Worm (Caenorhabditis elegans) whole organism, young adult: ENCODE data around the gene rab-7.
A peak's percentile ranks its signal among the peaks of the same experiment; 100 is the strongest.

Experiments
- B0035.1 ChIP-seq: sonication (generic microtip); optimal IDR thresholded peaks from 2 replicates; lab custom pipeline; 2016; ENCODE audit warnings: missing genetic modification characterization, mild to moderate bottlenecking, missing compliant biosample characterization, missing genotype, missing genetic modification reagents
- B0261.1 ChIP-seq: sonication (generic microtip); optimal IDR thresholded peaks from 2 replicates; lab custom pipeline; 2016; ENCODE audit warnings: mild to moderate bottlenecking, missing genetic modification characterization, moderate library complexity, missing compliant biosample characterization
- C17E4.6 ChIP-seq: fragments of 200-800 bp; sonication (Bioruptor generic); IDR thresholded peaks from 2 replicates; pipeline ENCODE4 v1.3.6; 2022; ENCODE audit warnings: missing genetic modification reagents, missing genetic modification characterization, missing compliant biosample characterization
- D2030.7 ChIP-seq: fragments of 200-800 bp; sonication (Bioruptor generic); IDR thresholded peaks from 2 replicates; pipeline ENCODE4 v1.3.6; 2022; ENCODE audit warnings: missing genetic modification reagents, missing genetic modification characterization, missing compliant biosample characterization
- F22D6.2 ChIP-seq: sonication (generic microtip); optimal IDR thresholded peaks from 2 replicates; lab custom pipeline; 2016; ENCODE audit warnings: mild to moderate bottlenecking, missing genetic modification characterization, missing compliant biosample characterization
- F23B12.7 ChIP-seq: sonication (generic microtip); optimal IDR thresholded peaks from 2 replicates; lab custom pipeline; 2017; ENCODE audit warnings: missing genetic modification characterization, mild to moderate bottlenecking, missing compliant biosample characterization, antibody characterized with exemption, moderate library complexity; ENCODE audit not compliant: insufficient read depth
- F33H1.4 ChIP-seq: fragments of 200-800 bp; sonication (Bioruptor generic); IDR thresholded peaks from 2 replicates; pipeline ENCODE4 v1.3.6; 2022; ENCODE audit warnings: missing genetic modification reagents, missing genetic modification characterization, missing compliant biosample characterization
- F55B11.4 ChIP-seq: sonication (generic microtip); optimal IDR thresholded peaks from 2 replicates; lab custom pipeline; 2016; ENCODE audit warnings: missing compliant biosample characterization, missing genetic modification characterization, borderline replicate concordance; ENCODE audit not compliant: insufficient read depth
- Y53F4B.3 ChIP-seq: fragments of 200-800 bp; sonication (Bioruptor generic); IDR thresholded peaks from 2 replicates; pipeline ENCODE4 v1.3.6; 2022; ENCODE audit warnings: missing genetic modification reagents, missing genetic modification characterization, missing compliant biosample characterization
- Y53G8AR.9 ChIP-seq: fragments of 200-800 bp; sonication (Bioruptor generic); conservative IDR thresholded peaks from 2 replicates; pipeline ENCODE4 v1.3.6; 2022; ENCODE audit warnings: missing genetic modification reagents, missing genetic modification characterization, missing compliant biosample characterization
- Y79H2A.3 ChIP-seq: fragments of 200-800 bp; sonication (Bioruptor generic); conservative IDR thresholded peaks from 2 replicates; pipeline ENCODE4 v1.3.6; 2022; ENCODE audit warnings: missing genetic modification reagents, missing genetic modification characterization, missing compliant biosample characterization
- Y95B8A.8 ChIP-seq: fragments of 200-800 bp; sonication (Bioruptor generic); IDR thresholded peaks from 2 replicates; pipeline ENCODE4 v1.3.6; 2022; ENCODE audit warnings: missing genetic modification reagents, missing genetic modification characterization, missing compliant biosample characterization
- attf-3 ChIP-seq: fragments of 200-800 bp; sonication (Bioruptor generic); conservative IDR thresholded peaks from 2 replicates; pipeline ENCODE4 v1.3.6; 2022; ENCODE audit warnings: missing genetic modification reagents, missing genetic modification characterization, missing compliant biosample characterization
- attf-5 ChIP-seq: fragments of 200-800 bp; sonication (Bioruptor generic); optimal IDR thresholded peaks from 2 replicates; lab custom pipeline; 2018; ENCODE audit warnings: mild to moderate bottlenecking, missing genetic modification characterization, missing compliant biosample characterization
- cebp-2 ChIP-seq: fragments of 200-800 bp; sonication (Bioruptor generic); IDR thresholded peaks from 2 replicates; pipeline ENCODE4 v1.3.6; 2022; ENCODE audit warnings: missing genetic modification characterization, missing compliant biosample characterization
- ceh-100 ChIP-seq: fragments of 200-800 bp; sonication (Bioruptor generic); IDR thresholded peaks from 2 replicates; pipeline ENCODE4 v1.3.6; 2022; ENCODE audit warnings: missing genetic modification reagents, missing genetic modification characterization, missing compliant biosample characterization
- ceh-40 ChIP-seq: fragments of 200-800 bp; sonication (Bioruptor generic); IDR thresholded peaks from 2 replicates; pipeline ENCODE4 v1.3.6; 2022; ENCODE audit warnings: missing genetic modification characterization, missing compliant biosample characterization
- ceh-91 ChIP-seq: fragments of 200-800 bp; sonication (Bioruptor generic); IDR thresholded peaks from 2 replicates; pipeline ENCODE4 v1.3.6; 2022; ENCODE audit warnings: missing genetic modification reagents, missing genetic modification characterization, missing compliant biosample characterization
- chd-7 ChIP-seq: sonication (generic microtip); optimal IDR thresholded peaks from 2 replicates; lab custom pipeline; 2016; ENCODE audit warnings: mild to moderate bottlenecking, missing genetic modification characterization, moderate library complexity, missing compliant biosample characterization
- dpff-1 ChIP-seq: sonication (generic microtip); optimal IDR thresholded peaks from 2 replicates; lab custom pipeline; 2017; ENCODE audit warnings: mild to moderate bottlenecking, missing genetic modification characterization, missing compliant biosample characterization
- him-1 ChIP-seq: sonication (generic microtip); optimal IDR thresholded peaks from 2 replicates; lab custom pipeline; 2016; ENCODE audit warnings: missing genotype, missing genetic modification reagents, missing genetic modification characterization, missing compliant biosample characterization
- let-526 ChIP-seq: fragments of 200-800 bp; sonication (Bioruptor generic); IDR thresholded peaks from 2 replicates; pipeline ENCODE4 v1.3.6; 2022; ENCODE audit warnings: missing genetic modification reagents, missing genetic modification characterization, missing compliant biosample characterization
- let-607 ChIP-seq, 2 experiments: fragments of 200-800 bp in 1 of 2; sonication (Bioruptor generic) in 1 of 2; sonication (generic microtip) in 1 of 2; optimal IDR thresholded peaks; 2 replicates each; lab custom pipeline; 2016 to 2018; ENCODE audit warnings: mild to moderate bottlenecking in 2 of 2, missing compliant biosample characterization in 2 of 2, missing genetic modification characterization in 2 of 2, moderate library complexity in 2 of 2, missing genotype in 1 of 2
- lin-35 ChIP-seq, 3 experiments: fragments of 150-350 bp in 2 of 3; sonication (generic microtip) in 1 of 3; optimal IDR thresholded peaks; 2 replicates each; lab custom pipeline; 2014 to 2018; ENCODE audit warnings: missing biosample characterization in 3 of 3, missing genetic modification characterization in 3 of 3, missing genetic modification reagents in 3 of 3
- lin-54 ChIP-seq: fragments of 200-800 bp; sonication (Bioruptor generic); optimal IDR thresholded peaks from 2 replicates; lab custom pipeline; 2018; ENCODE audit warnings: mild to moderate bottlenecking, missing genetic modification characterization, missing compliant biosample characterization
- lir-1 ChIP-seq: fragments of 200-800 bp; sonication (Bioruptor generic); conservative IDR thresholded peaks from 2 replicates; pipeline ENCODE4 v1.3.6; 2022; ENCODE audit warnings: missing genetic modification reagents, missing genetic modification characterization, missing compliant biosample characterization
- mxl-1 ChIP-seq: sonication (generic microtip); optimal IDR thresholded peaks from 2 replicates; lab custom pipeline; 2016; ENCODE audit warnings: missing genetic modification characterization, missing compliant biosample characterization
- nfya-1 ChIP-seq: sonication (generic microtip); optimal IDR thresholded peaks from 2 replicates; lab custom pipeline; 2017; ENCODE audit warnings: antibody characterized with exemption, missing compliant biosample characterization, missing genetic modification characterization, borderline replicate concordance; ENCODE audit not compliant: insufficient read depth
- rpc-1 ChIP-seq, 2 experiments: fragments of 150-350 bp in 1 of 2; sonication (generic microtip) in 1 of 2; optimal IDR thresholded peaks; 2 replicates each; lab custom pipeline; 2014 to 2018; ENCODE audit warnings: missing biosample characterization in 1 of 2, missing genetic modification characterization in 1 of 2, missing genetic modification reagents in 1 of 2, missing genotype in 1 of 2
- snpc-4 ChIP-seq, 5 experiments: fragments of 150-350 bp in 1 of 5; sonication (generic microtip) in 4 of 5; optimal IDR thresholded peaks; 2 replicates each; lab custom pipeline; 2014 to 2018; ENCODE audit warnings: missing genetic modification characterization in 5 of 5, missing biosample characterization in 3 of 5, antibody characterized with exemption in 2 of 5, mild to moderate bottlenecking in 2 of 5, missing compliant biosample characterization in 2 of 5, missing genotype in 2 of 5, moderate library complexity in 2 of 5, missing genetic modification reagents in 1 of 5
- sptf-2 ChIP-seq: fragments of 200-800 bp; sonication (Bioruptor generic); optimal IDR thresholded peaks from 2 replicates; lab custom pipeline; 2018; ENCODE audit warnings: mild to moderate bottlenecking, missing genetic modification characterization, missing compliant biosample characterization
- unc-130 ChIP-seq: sonication (generic microtip); optimal IDR thresholded peaks from 2 replicates; lab custom pipeline; 2016; ENCODE audit warnings: missing genetic modification reagents, missing genetic modification characterization, missing compliant biosample characterization
- unc-62 ChIP-seq: fragments of 150-350 bp; optimal IDR thresholded peaks from 2 replicates; lab custom pipeline; 2014; ENCODE audit warnings: missing biosample characterization, missing genetic modification reagents, missing genetic modification characterization
- xnd-1 ChIP-seq: sonication (generic microtip); optimal IDR thresholded peaks from 2 replicates; lab custom pipeline; 2016; ENCODE audit warnings: missing genotype, missing genetic modification reagents, missing genetic modification characterization, missing compliant biosample characterization
- zim-3 ChIP-seq: sonication (generic microtip); optimal IDR thresholded peaks from 2 replicates; lab custom pipeline; 2017; ENCODE audit warnings: mild to moderate bottlenecking, missing genetic modification characterization, moderate library complexity, missing compliant biosample characterization
- ztf-18 ChIP-seq: sonication (generic microtip); optimal IDR thresholded peaks from 2 replicates; lab custom pipeline; 2016; ENCODE audit warnings: missing genotype, mild to moderate bottlenecking, missing genetic modification characterization, missing compliant biosample characterization
- ztf-22 ChIP-seq: fragments of 200-800 bp; sonication (Bioruptor generic); optimal IDR thresholded peaks from 2 replicates; lab custom pipeline; 2018; ENCODE audit warnings: mild to moderate bottlenecking, missing genetic modification characterization, moderate library complexity, missing compliant biosample characterization
- ztf-25 ChIP-seq: fragments of 200-800 bp; sonication (Bioruptor generic); IDR thresholded peaks from 2 replicates; pipeline ENCODE4 v1.3.6; 2022; ENCODE audit warnings: missing genetic modification reagents, missing genetic modification characterization, missing compliant biosample characterization
- ztf-26 ChIP-seq: sonication (generic microtip); optimal IDR thresholded peaks from 2 replicates; lab custom pipeline; 2017; ENCODE audit warnings: missing genetic modification characterization, missing compliant biosample characterization
- ztf-3 ChIP-seq: fragments of 200-800 bp; sonication (Bioruptor generic); optimal IDR thresholded peaks from 2 replicates; lab custom pipeline; 2018; ENCODE audit warnings: mild to moderate bottlenecking, missing genetic modification characterization, missing compliant biosample characterization

Gene rab-7

DNA sequence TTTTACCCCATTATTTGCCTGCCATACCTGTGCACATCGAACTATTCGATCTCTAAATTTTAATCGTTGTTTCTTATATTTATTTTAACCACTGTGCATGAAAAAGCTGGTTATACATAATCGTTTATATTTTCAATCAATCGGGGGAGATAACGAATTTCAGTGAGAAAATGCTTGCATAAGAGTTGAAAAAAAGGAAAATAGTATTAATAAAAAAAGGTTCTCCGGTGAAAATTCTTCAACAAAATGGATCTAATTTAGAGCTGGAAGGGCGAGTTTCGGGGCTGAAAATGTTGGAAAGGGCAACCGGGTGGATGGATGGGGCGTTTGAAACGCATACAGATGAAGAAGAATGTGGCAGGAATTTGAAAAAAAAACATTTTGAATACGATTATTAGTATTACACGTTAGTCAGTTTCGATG, 49.2 kb downstream of the rab-7 start (continued):
- no peak for TF ChIP-seq dpff-1 (tag; lab: Kevin White, UChicago)
- peak; percentile 95 for TF ChIP-seq unc-130
- no peak for TF ChIP-seq B0035.1 (tag; lab: Kevin White, UChicago)
- no peak for TF ChIP-seq attf-5 (GFP tag; lab: Kevin White, UChicago)
- TF ChIP-seq ztf-18 = peak; percentile 28
- no peak for TF ChIP-seq rpc-1 (optimal IDR thresholded peaks at IDR 0.05; lab: Kevin White, UChicago)
- no peak for TF ChIP-seq rpc-1 (tag; optimal IDR thresholded peaks at IDR 0.05; lab: Kevin White, UChicago)
- no peak for TF ChIP-seq Y53F4B.3 (GFP tag; lab: Robert Waterston, UW)
- TF ChIP-seq ztf-26 (tag; lab: Kevin White, UChicago) = no peak
- peak; percentile 83 for TF ChIP-seq lin-54 (GFP tag; lab: Kevin White, UChicago)
- TF ChIP-seq F55B11.4 (tag; lab: Kevin White, UChicago) = no peak
- peak; percentile 91; the same call in 1 of the 2 replicates for TF ChIP-seq Y79H2A.3
- TF ChIP-seq lir-1 = no peak
- no peak for TF ChIP-seq unc-62 (GFP tag; lab: Kevin White, UChicago)
- no peak for TF ChIP-seq let-607 (tag; optimal IDR thresholded peaks at IDR 0.05; lab: Kevin White, UChicago)
- TF ChIP-seq F23B12.7 (tag; lab: Kevin White, UChicago) = no peak
- peak; percentile 92 for TF ChIP-seq Y53G8AR.9 (GFP tag; lab: Robert Waterston, UW)
- TF ChIP-seq mxl-1 = peak; percentile 31
- peak; percentile 92 for TF ChIP-seq Y95B8A.8 (GFP tag; lab: Robert Waterston, UW)
- TF ChIP-seq ztf-3 (GFP tag; lab: Kevin White, UChicago) = no peak
- no peak for TF ChIP-seq nfya-1 (tag; lab: Kevin White, UChicago)
- TF ChIP-seq F33H1.4 (GFP tag; lab: Robert Waterston, UW) = peak; percentile 53; the same call in 1 of the 2 replicates
- no peak for TF ChIP-seq ztf-22 (GFP tag; lab: Kevin White, UChicago)
- peak in 2 of 3 experiments; percentile 22 to 49 for TF ChIP-seq lin-35 (GFP tag; optimal IDR thresholded peaks at IDR 0.05; lab: Kevin White, UChicago)
- peak; percentile 60 for TF ChIP-seq D2030.7 (GFP tag; lab: Robert Waterston, UW)
- no peak for TF ChIP-seq ceh-91 (GFP tag; lab: Robert Waterston, UW)
- peak; percentile 52 for TF ChIP-seq zim-3
- no peak for TF ChIP-seq attf-3
- no peak for TF ChIP-seq F22D6.2 (tag; lab: Kevin White, UChicago)
- TF ChIP-seq snpc-4 (GFP tag; optimal IDR thresholded peaks at IDR 0.05; lab: Kevin White, UChicago) = peak; percentile 51
- peak in 2 of 4 experiments; percentile 38 to 42 for TF ChIP-seq snpc-4 (tag; optimal IDR thresholded peaks at IDR 0.05; lab: Kevin White, UChicago)
- no peak for TF ChIP-seq B0261.1
- peak; percentile 70; the same call in 1 of the 2 replicates for TF ChIP-seq cebp-2 (GFP tag; lab: Robert Waterston, UW)
- TF ChIP-seq let-526 (GFP tag; lab: Robert Waterston, UW) = no peak
- peak; percentile 72; the same call in 1 of the 2 replicates for TF ChIP-seq ceh-40
- no peak for TF ChIP-seq ztf-25 (GFP tag; lab: Robert Waterston, UW)
- no peak for TF ChIP-seq sptf-2
- TF ChIP-seq xnd-1 (tag; lab: Kevin White, UChicago) = peak; percentile 69
- TF ChIP-seq him-1 (tag; lab: Kevin White, UChicago) = peak; percentile 74
- peak; percentile 45 for TF ChIP-seq chd-7 (tag; lab: Kevin White, UChicago)
- peak; percentile 64 for TF ChIP-seq ceh-100 (GFP tag; lab: Robert Waterston, UW)
- TF ChIP-seq C17E4.6 (GFP tag; lab: Robert Waterston, UW) = peak; percentile 73
